Worm (Caenorhabditis elegans): ENCODE data around the gene F58F9.1.

- TF ChIP-seq lin-39 (tag; optimal IDR thresholded peaks at IDR 0.05) (no peak), dpl-1 (GFP tag; optimal IDR thresholded peaks at IDR 0.05) (no peak), lsy-2 (tag; optimal IDR thresholded peaks at IDR 0.05) (no peak), aly-2 (tag; optimal IDR thresholded peaks at IDR 0.05) (no peak), lin-1 (GFP tag; IDR thresholded peaks at IDR 0.05) (no peak), php-3 (GFP tag; IDR thresholded peaks at IDR 0.05) (no peak), nhr-76 (tag; optimal IDR thresholded peaks at IDR 0.05) (no peak), jun-1 (tag; optimal IDR thresholded peaks at IDR 0.05) (no peak), skn-1 (tag; optimal IDR thresholded peaks at IDR 0.05) (no peak)
Measured at ce11 chrIV:6230560-6231073, 19.0 kb upstream of the F58F9.1 start, which contains the start of gene F58F9.4.
